Worm (Caenorhabditis elegans) whole organism, young adult: ENCODE measurements around the gene nep-25.

Experiments
- F10E7.11 ChIP-seq: sonication (generic microtip); optimal IDR thresholded peaks from 2 replicates; lab custom pipeline; 2017; ENCODE audit warnings: mild to moderate bottlenecking, missing genetic modification characterization, moderate library complexity, missing compliant biosample characterization
- Y53G8AR.9 ChIP-seq: fragments of 200-800 bp; sonication (Bioruptor generic); conservative IDR thresholded peaks from 2 replicates; pipeline ENCODE4 v1.3.6; 2022; ENCODE audit warnings: missing genetic modification reagents, missing genetic modification characterization, missing compliant biosample characterization
- ama-1 ChIP-seq, 3 experiments: fragments of 150-350 bp in 1 of 3; sonication (generic microtip) in 2 of 3; optimal IDR thresholded peaks; 2 replicates each; lab custom pipeline; 2014 to 2018; ENCODE audit warnings: missing biosample characterization in 2 of 3, missing genetic modification characterization in 2 of 3, missing genetic modification reagents in 2 of 3
- atf-7 ChIP-seq: sonication (generic microtip); optimal IDR thresholded peaks from 2 replicates; lab custom pipeline; 2017; ENCODE audit warnings: mild to moderate bottlenecking, missing genetic modification characterization, missing compliant biosample characterization
- cebp-1 ChIP-seq, 2 experiments: fragments of 200-800 bp in 1 of 2; sonication (Bioruptor generic) in 1 of 2; sonication (generic microtip) in 1 of 2; IDR thresholded peaks in 1 of 2; optimal IDR thresholded peaks in 1 of 2; 2 replicates each; pipeline versions ENCODE4 v1.3.6 to Lab custom; 2017 to 2022; ENCODE audit warnings: missing compliant biosample characterization in 2 of 2, missing genetic modification characterization in 2 of 2, mild to moderate bottlenecking in 1 of 2, missing genetic modification reagents in 1 of 2, moderate library complexity in 1 of 2
- egl-18 ChIP-seq: fragments of 200-800 bp; sonication (Bioruptor generic); IDR thresholded peaks from 2 replicates; pipeline ENCODE4 v1.3.6; 2022; ENCODE audit warnings: missing genetic modification reagents, missing genetic modification characterization, missing compliant biosample characterization
- egrh-3 ChIP-seq: fragments of 200-800 bp; sonication (Bioruptor generic); IDR thresholded peaks from 2 replicates; pipeline ENCODE4 v1.3.6; 2022; ENCODE audit warnings: missing genetic modification reagents, missing genetic modification characterization, missing compliant biosample characterization
- ekl-4 ChIP-seq: fragments of 200-800 bp; sonication (Bioruptor generic); IDR thresholded peaks from 2 replicates; pipeline ENCODE4 v1.3.6; 2022; ENCODE audit warnings: missing genetic modification reagents, missing genetic modification characterization, missing compliant biosample characterization
- repo-1 ChIP-seq: sonication (generic microtip); optimal IDR thresholded peaks from 2 replicates; lab custom pipeline; 2017; ENCODE audit warnings: mild to moderate bottlenecking, missing genetic modification characterization, missing compliant biosample characterization
- ztf-26 ChIP-seq: sonication (generic microtip); optimal IDR thresholded peaks from 2 replicates; lab custom pipeline; 2017; ENCODE audit warnings: missing genetic modification characterization, missing compliant biosample characterization

The nep-25 gene

DNA sequence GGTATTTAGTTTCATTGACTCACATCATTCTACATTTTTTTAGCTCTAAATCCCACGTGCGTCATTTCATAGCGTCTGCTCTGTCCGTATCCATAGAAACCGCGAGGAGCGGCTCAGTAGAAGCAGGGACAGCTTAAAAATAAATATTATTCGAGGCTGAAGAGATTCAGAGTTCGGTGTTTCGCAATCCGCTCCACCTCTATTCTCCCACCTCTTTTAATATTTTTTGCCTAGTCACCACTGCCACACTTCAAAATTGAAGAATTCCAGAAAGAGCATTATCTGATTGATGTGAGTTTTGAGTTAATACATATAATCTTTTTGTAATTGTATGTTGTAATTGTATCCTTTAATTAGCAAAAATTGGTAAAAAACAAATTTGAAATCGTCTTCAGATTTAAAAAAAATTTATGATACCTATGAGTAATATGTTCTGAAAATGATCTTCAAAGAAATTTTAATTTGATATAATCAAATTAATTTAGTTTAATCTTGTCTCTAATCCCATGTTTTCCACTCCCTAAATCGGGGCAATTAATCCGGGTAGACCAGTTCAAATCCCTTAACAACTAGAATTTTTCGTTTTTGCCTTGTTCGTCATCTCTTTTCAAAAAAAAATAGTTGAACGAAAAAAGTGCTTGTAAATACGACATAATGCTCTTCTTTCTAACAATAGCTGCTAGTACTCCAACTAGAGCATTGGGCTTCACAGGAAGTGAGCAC is 47.5 kb downstream of the nep-25 start:
- TF ChIP-seq cebp-1 (GFP tag; IDR thresholded peaks at IDR 0.05; lab: Robert Waterston, UW) = 0 out of 2 replicates have a peak, but pooled peaks have one; percentile 26
- peak; percentile 78 for TF ChIP-seq cebp-1 (tag; optimal IDR thresholded peaks at IDR 0.05; lab: Kevin White, UChicago)
- no peak for TF ChIP-seq atf-7 (tag; lab: Kevin White, UChicago)
- TF ChIP-seq egl-18 (GFP tag; lab: Robert Waterston, UW) = no peak

DNA sequence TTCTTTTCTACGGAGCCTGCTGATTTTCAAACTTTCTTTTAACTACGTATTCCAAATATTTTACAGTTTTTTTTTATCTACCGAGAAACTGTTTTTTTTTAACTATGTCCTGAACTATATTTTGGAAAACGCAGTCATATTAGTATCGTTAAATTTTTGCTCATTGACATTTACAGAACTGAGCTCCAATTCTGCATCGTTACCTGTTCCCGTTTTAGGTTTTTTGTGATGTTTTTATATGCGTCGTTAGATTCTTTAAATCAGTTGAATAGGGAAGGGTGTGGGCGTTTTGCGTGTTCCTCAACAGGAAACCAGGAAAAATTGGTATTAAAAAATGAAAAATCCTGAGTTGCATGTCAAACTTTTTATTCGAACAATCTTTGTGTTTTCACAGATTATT is 50.8 kb downstream of the nep-25 start:
- TF ChIP-seq Y53G8AR.9 (0 out of 2 replicates have a peak, but pooled peaks have one; percentile 47), atf-7 (tag; lab: Kevin White, UChicago) (peak; percentile 25), egrh-3 (GFP tag; lab: Robert Waterston, UW) (no peak), ama-1 (optimal IDR thresholded peaks at IDR 0.05; lab: Kevin White, UChicago) (no peak), ama-1 (GFP tag; optimal IDR thresholded peaks at IDR 0.05; lab: Kevin White, UChicago) (no peak), cebp-1 (GFP tag; IDR thresholded peaks at IDR 0.05; lab: Robert Waterston, UW) (no peak), cebp-1 (tag; optimal IDR thresholded peaks at IDR 0.05; lab: Kevin White, UChicago) (peak; percentile 4), F10E7.11 (tag; lab: Kevin White, UChicago) (no peak), repo-1 (peak; percentile 55), ekl-4 (GFP tag; lab: Robert Waterston, UW) (no peak), ztf-26 (tag; lab: Kevin White, UChicago) (peak; percentile 25)
